Worm (Caenorhabditis elegans) whole organism, L1 larva: ENCODE data around the gene moc-2.

Experiments
- C04F5.9 ChIP-seq: sonication (generic microtip); optimal IDR thresholded peaks from 2 replicates; lab custom pipeline; 2016; ENCODE audit warnings: missing genetic modification characterization, missing compliant biosample characterization
- C16A3.4 ChIP-seq: fragments of 150-350 bp; optimal IDR thresholded peaks from 2 replicates; lab custom pipeline; 2014; ENCODE audit warnings: missing biosample characterization, missing genetic modification characterization
- F16B12.6 ChIP-seq: fragments of 150-350 bp; optimal IDR thresholded peaks from 2 replicates; lab custom pipeline; 2014; ENCODE audit warnings: missing biosample characterization, missing genetic modification characterization
- aha-1 ChIP-seq: fragments of 150-350 bp; optimal IDR thresholded peaks from 2 replicates; lab custom pipeline; 2014; ENCODE audit warnings: missing biosample characterization, missing genetic modification characterization
- ama-1 ChIP-seq: fragments of 150-350 bp; optimal IDR thresholded peaks from 2 replicates; lab custom pipeline; 2014
- blmp-1 ChIP-seq: fragments of 150-350 bp; optimal IDR thresholded peaks from 2 replicates; lab custom pipeline; 2014; ENCODE audit warnings: missing biosample characterization, missing genetic modification characterization
- ceh-63 ChIP-seq: fragments of 200-800 bp; sonication (Bioruptor generic); optimal IDR thresholded peaks from 2 replicates; lab custom pipeline; 2018; ENCODE audit warnings: mild to moderate bottlenecking, missing genetic modification characterization, missing compliant biosample characterization
- ceh-8 ChIP-seq: fragments of 200-800 bp; sonication (Bioruptor generic); optimal IDR thresholded peaks from 2 replicates; lab custom pipeline; 2018; ENCODE audit warnings: mild to moderate bottlenecking, missing genetic modification characterization, moderate library complexity, missing compliant biosample characterization
- ceh-88 ChIP-seq: fragments of 200-800 bp; sonication (Bioruptor generic); IDR thresholded peaks from 2 replicates; pipeline ENCODE4 v1.3.6; 2022; ENCODE audit warnings: missing genetic modification characterization, missing compliant biosample characterization
- dpl-1 ChIP-seq, 3 experiments: fragments of 150-350 bp in 2 of 3; sonication (generic microtip) in 1 of 3; optimal IDR thresholded peaks; 2 replicates each; lab custom pipeline; 2014 to 2017; ENCODE audit warnings: missing biosample characterization in 3 of 3, missing genetic modification characterization in 3 of 3, missing genetic modification reagents in 3 of 3
- efl-1 ChIP-seq, 4 experiments: fragments of 150-350 bp; optimal IDR thresholded peaks in 3 of 4; peaks in 1 of 4; 1 replicate in 1 of 4; 2 replicates in 3 of 4; lab custom pipeline; 2014; ENCODE audit warnings: missing biosample characterization in 2 of 4, missing genetic modification characterization in 2 of 4, missing genetic modification reagents in 2 of 4
- egl-13 ChIP-seq: sonication (generic microtip); optimal IDR thresholded peaks from 2 replicates; lab custom pipeline; 2016; ENCODE audit warnings: missing genotype, missing genetic modification reagents, missing genetic modification characterization, missing compliant biosample characterization
- elt-2 ChIP-seq: sonication (generic microtip); optimal IDR thresholded peaks from 2 replicates; lab custom pipeline; 2016; ENCODE audit warnings: missing genetic modification characterization, mild to moderate bottlenecking, inconsistent platforms, missing compliant biosample characterization, missing genetic modification reagents
- elt-3 ChIP-seq, 6 experiments: fragments of 150-350 bp in 1 of 6; sonication (generic microtip); optimal IDR thresholded peaks; 2 replicates each; lab custom pipeline; 2017 to 2018; ENCODE audit warnings: missing biosample characterization in 6 of 6, missing genetic modification characterization in 6 of 6, inconsistent platforms in 1 of 6
- fkh-4 ChIP-seq: sonication (generic microtip); optimal IDR thresholded peaks from 2 replicates; lab custom pipeline; 2016; ENCODE audit warnings: missing compliant biosample characterization, missing genetic modification characterization, borderline replicate concordance
- lin-14 ChIP-seq: fragments of 200-800 bp; sonication (Bioruptor generic); optimal IDR thresholded peaks from 2 replicates; lab custom pipeline; 2018; ENCODE audit warnings: mild to moderate bottlenecking, missing genetic modification characterization, moderate library complexity, missing compliant biosample characterization
- mdl-1 ChIP-seq, 2 experiments: fragments of 150-350 bp; optimal IDR thresholded peaks; 2 replicates each; lab custom pipeline; 2014 to 2017; ENCODE audit warnings: missing biosample characterization in 2 of 2, missing genetic modification characterization in 2 of 2, inconsistent platforms in 1 of 2
- mef-2 ChIP-seq: fragments of 150-350 bp; optimal IDR thresholded peaks from 2 replicates; lab custom pipeline; 2014; ENCODE audit warnings: missing biosample characterization, missing genetic modification characterization
- mep-1 ChIP-seq: fragments of 150-350 bp; optimal IDR thresholded peaks from 2 replicates; lab custom pipeline; 2014; ENCODE audit warnings: missing biosample characterization, missing genetic modification characterization
- nhr-12 ChIP-seq: sonication (generic microtip); optimal IDR thresholded peaks from 2 replicates; lab custom pipeline; 2017; ENCODE audit warnings: missing biosample characterization, missing genetic modification characterization
- nhr-28 ChIP-seq: fragments of 150-350 bp; optimal IDR thresholded peaks from 2 replicates; lab custom pipeline; 2014; ENCODE audit warnings: missing biosample characterization, missing genetic modification characterization
- nhr-71 ChIP-seq: sonication (generic microtip); optimal IDR thresholded peaks from 2 replicates; lab custom pipeline; 2016; ENCODE audit warnings: mild to moderate bottlenecking, missing genetic modification characterization, moderate library complexity, missing compliant biosample characterization
- nhr-76 ChIP-seq: sonication (generic microtip); optimal IDR thresholded peaks from 2 replicates; lab custom pipeline; 2017; ENCODE audit warnings: missing biosample characterization, missing genetic modification characterization
- nhr-84 ChIP-seq: sonication (generic microtip); optimal IDR thresholded peaks from 2 replicates; lab custom pipeline; 2017; ENCODE audit warnings: missing biosample characterization, missing genetic modification characterization
- nhr-85 ChIP-seq: sonication (generic microtip); peaks from one replicate; lab custom pipeline; 2016; ENCODE audit warnings: missing genetic modification characterization, inconsistent platforms, missing compliant biosample characterization
- pax-3 ChIP-seq: fragments of 200-800 bp; sonication (Bioruptor generic); optimal IDR thresholded peaks from 2 replicates; lab custom pipeline; 2018; ENCODE audit warnings: mild to moderate bottlenecking, missing genetic modification characterization, moderate library complexity, missing compliant biosample characterization
- pqm-1 ChIP-seq: sonication (generic microtip); optimal IDR thresholded peaks from 3 replicates; lab custom pipeline; 2017; ENCODE audit warnings: missing biosample characterization, missing genetic modification characterization
- rnt-1 ChIP-seq: sonication (generic microtip); optimal IDR thresholded peaks from 2 replicates; lab custom pipeline; 2016; ENCODE audit warnings: mild to moderate bottlenecking, missing genetic modification characterization, moderate library complexity, missing compliant biosample characterization
- sox-4 ChIP-seq: sonication (generic microtip); optimal IDR thresholded peaks from 2 replicates; lab custom pipeline; 2016; ENCODE audit warnings: missing genetic modification characterization, missing compliant biosample characterization
- sptf-1 ChIP-seq: fragments of 150-350 bp; optimal IDR thresholded peaks from 2 replicates; lab custom pipeline; 2014; ENCODE audit warnings: missing biosample characterization, missing genetic modification characterization
- swsn-7 ChIP-seq: sonication (generic microtip); optimal IDR thresholded peaks from 2 replicates; lab custom pipeline; 2016; ENCODE audit warnings: missing genetic modification characterization, missing compliant biosample characterization
- tbx-2 ChIP-seq: sonication (generic microtip); optimal IDR thresholded peaks from 2 replicates; lab custom pipeline; 2016; ENCODE audit warnings: missing genetic modification characterization, missing compliant biosample characterization
- unc-62 ChIP-seq: fragments of 150-350 bp; optimal IDR thresholded peaks from 2 replicates; lab custom pipeline; 2014; ENCODE audit warnings: missing biosample characterization, missing genetic modification reagents, missing genetic modification characterization
- ztf-11 ChIP-seq, 2 experiments: sonication (generic microtip); optimal IDR thresholded peaks; 2 replicates each; lab custom pipeline; 2016 to 2017; ENCODE audit warnings: missing genetic modification characterization in 2 of 2, missing biosample characterization in 1 of 2, missing compliant biosample characterization in 1 of 2

Gene moc-2

ce11 chrV:6461250-6461649, 42.7 kb downstream of the moc-2 start:
- TF ChIP-seq ztf-11 (tag; optimal IDR thresholded peaks at IDR 0.05; lab: Kevin White, UChicago) (no peak), nhr-85 (tag; lab: Kevin White, UChicago) (peak; percentile 5), ceh-63 (GFP tag; lab: Kevin White, UChicago) (peak; percentile 16), F16B12.6 (tag; lab: Kevin White, UChicago) (no peak)

DNA sequence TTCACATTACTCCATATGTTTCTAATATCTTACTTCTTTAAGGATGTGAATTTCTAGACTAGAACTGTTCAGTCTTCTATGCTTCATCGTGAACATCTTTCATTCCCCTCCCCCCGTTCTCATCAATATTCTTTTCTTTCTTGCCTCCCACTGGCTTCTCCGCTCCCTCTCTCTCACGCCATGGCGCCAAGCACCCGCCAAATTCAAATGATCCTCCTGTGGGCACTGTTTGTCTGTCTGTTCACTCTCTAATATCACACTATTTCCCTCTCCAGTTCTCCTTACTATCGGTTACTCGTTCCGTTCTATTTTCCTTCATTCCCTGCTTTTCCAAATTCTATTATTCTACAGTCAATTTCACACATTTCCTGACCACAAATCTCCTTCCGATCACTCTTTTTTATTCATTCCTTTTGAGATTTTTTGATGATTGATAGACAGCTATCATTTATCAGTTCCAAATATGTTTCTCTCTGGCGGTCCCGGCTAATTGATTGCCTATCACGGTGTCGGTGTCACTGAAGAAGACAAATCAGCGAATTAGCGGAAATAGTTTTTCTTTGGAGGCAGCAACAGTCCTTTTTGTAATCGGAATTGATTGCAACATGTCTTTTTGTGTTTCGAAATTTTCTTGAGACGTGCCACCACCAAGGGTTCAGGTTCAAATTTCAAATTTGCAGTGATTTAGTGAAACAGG, 45.5 kb downstream of the moc-2 start:
- TF ChIP-seq C04F5.9 (tag; lab: Kevin White, UChicago) (no peak), nhr-76 (no peak), nhr-28 (tag; lab: Kevin White, UChicago) (no peak), swsn-7 (tag; lab: Kevin White, UChicago) (no peak), ceh-8 (GFP tag; lab: Kevin White, UChicago) (no peak), pqm-1 (tag; lab: Kevin White, UChicago) (no peak), elt-3 (tag; optimal IDR thresholded peaks at IDR 0.05; lab: Kevin White, UChicago) (peak in 1 of 6 experiments; percentile 43), nhr-71 (tag; lab: Kevin White, UChicago) (no peak), ztf-11 (tag; optimal IDR thresholded peaks at IDR 0.05; lab: Kevin White, UChicago) (peak in 1 of 2 experiments; percentile 3), nhr-84 (tag; lab: Kevin White, UChicago) (no peak), elt-2 (tag; lab: Kevin White, UChicago) (no peak), tbx-2 (tag; lab: Kevin White, UChicago) (no peak), blmp-1 (tag; lab: Kevin White, UChicago) (peak; percentile 57), fkh-4 (tag; lab: Kevin White, UChicago) (no peak), efl-1 (optimal IDR thresholded peaks at IDR 0.05; lab: Kevin White, UChicago) (no peak), efl-1 (GFP tag; optimal IDR thresholded peaks at IDR 0.05 in 1 of 2; lab: Kevin White, UChicago) (peak in 1 of 2 experiments; percentile 62), mep-1 (tag; lab: Kevin White, UChicago) (no peak), lin-14 (peak; percentile 50), sox-4 (tag; lab: Kevin White, UChicago) (no peak), rnt-1 (tag; lab: Kevin White, UChicago) (no peak), ama-1 (lab: Kevin White, UChicago) (no peak), dpl-1 (GFP tag; optimal IDR thresholded peaks at IDR 0.05; lab: Kevin White, UChicago) (peak in 1 of 3 experiments; percentile 1), F16B12.6 (tag; lab: Kevin White, UChicago) (no peak), mdl-1 (tag; optimal IDR thresholded peaks at IDR 0.05; lab: Kevin White, UChicago) (no peak), ceh-88 (GFP tag; lab: Robert Waterston, UW) (no peak), pax-3 (tag; lab: Kevin White, UChicago) (no peak), C16A3.4 (tag; lab: Kevin White, UChicago) (no peak), egl-13 (tag; lab: Kevin White, UChicago) (no peak), aha-1 (tag; lab: Kevin White, UChicago) (no peak), mef-2 (tag; lab: Kevin White, UChicago) (no peak), nhr-12 (tag; lab: Kevin White, UChicago) (no peak)
- TF ChIP-seq, all 84 proteins: peak for 6

- TF ChIP-seq sptf-1 (tag; lab: Kevin White, UChicago) = no peak
- TF ChIP-seq, all 84 proteins: peak for 0
Measured at ce11 chrV:6456903-6457302, 47.1 kb downstream of the moc-2 start.

- TF ChIP-seq unc-62 (GFP tag; lab: Kevin White, UChicago) = no peak
- TF ChIP-seq, all 84 proteins: peak for 0
Measured at ce11 chrV:6453122-6453521, 50.9 kb downstream of the moc-2 start, which contains the start of gene acl-9. acl-9 (plus strand) TSS chrV:6453226.
